Fruit fly (Drosophila melanogaster): ENCODE data around the gene CG13738.

The CG13738 gene

DNA sequence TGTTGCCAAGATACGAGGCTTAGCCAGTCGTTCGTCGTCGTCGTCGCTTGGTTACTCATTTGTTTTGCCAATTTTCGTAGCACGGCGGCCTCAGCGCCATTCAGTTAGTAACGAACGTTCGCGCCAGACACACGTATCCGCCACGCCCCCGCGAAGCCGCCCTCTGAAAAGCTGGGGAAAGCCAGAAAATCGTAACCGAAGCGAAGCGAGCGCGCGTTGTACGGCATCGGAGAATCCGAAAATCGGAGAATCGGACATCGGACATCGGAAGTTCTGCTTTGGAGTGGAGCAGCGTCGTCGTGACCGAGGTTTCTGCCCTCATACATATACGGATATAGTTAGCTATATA is 34.2 kb downstream of the CG13738 start, which contains the start of gene CG32137 (continued):
- TF ChIP-seq NC2β (GFP tag; optimal IDR thresholded peaks at IDR 0.05) (no peak), sob (GFP tag; IDR thresholded peaks at IDR 0.05) (0 out of 2 replicates have a peak, but pooled peaks have one; percentile 5), CG34224 (GFP tag; IDR thresholded peaks at IDR 0.05; ENCODE audit: partially characterized antibody) (peak; percentile 42; the same call in 1 of the 3 replicates), CG12391 (tag; optimal IDR thresholded peaks at IDR 0.05) (no peak), pan (optimal IDR thresholded peaks at IDR 0.05) (no peak), pan (GFP tag; optimal IDR thresholded peaks at IDR 0.05 in 1 of 2, IDR thresholded peaks at IDR 0.05 in 1 of 2) (no peak), CG32772 (GFP tag; IDR thresholded peaks at IDR 0.05) (no peak)

DNA sequence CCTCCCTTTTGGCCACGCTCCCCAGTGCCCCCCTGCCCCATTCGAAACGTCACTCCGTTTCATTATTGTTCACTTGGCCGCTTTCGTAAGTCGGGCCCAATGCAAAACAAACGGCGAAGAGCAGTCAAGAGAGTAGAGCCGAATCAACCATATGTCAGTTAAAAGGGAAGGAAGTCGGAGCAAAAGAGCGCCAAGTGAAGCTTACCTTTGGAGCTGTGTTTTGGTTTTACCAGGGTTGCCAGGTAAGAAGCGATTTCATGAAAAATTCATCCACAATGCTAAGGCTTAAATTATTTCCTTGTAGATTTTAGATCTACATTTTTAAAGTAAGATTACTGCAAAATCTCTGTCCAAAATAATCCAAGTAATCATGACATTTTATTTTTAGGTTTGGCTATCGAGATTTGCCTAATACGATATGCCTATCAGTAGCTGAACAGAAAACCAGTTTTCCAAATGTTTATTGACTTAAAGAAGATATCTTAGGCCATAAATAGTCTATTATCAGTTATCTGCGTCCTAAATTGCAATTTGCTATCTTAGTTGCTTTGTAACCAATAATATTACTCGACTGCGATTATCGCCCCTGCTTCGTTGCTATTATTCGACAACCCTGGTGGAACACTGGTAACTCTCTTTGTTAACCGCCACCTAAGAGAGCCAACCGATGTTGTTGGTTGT is 34.7 kb downstream of the CG13738 start:
- TF ChIP-seq esg (GFP tag; conservative IDR thresholded peaks at IDR 0.05) (peak; percentile 58), CG6683 (GFP tag; optimal IDR thresholded peaks at IDR 0.05) (peak; percentile 82), Fer1 (GFP tag; optimal IDR thresholded peaks at IDR 0.05) (peak; percentile 91), mirr (GFP tag; optimal IDR thresholded peaks at IDR 0.05) (peak; percentile 81), fd96Cb (tag; optimal IDR thresholded peaks at IDR 0.05) (peak; percentile 86), Poxn (GFP tag; IDR thresholded peaks at IDR 0.05) (no peak), cas (GFP tag; IDR thresholded peaks at IDR 0.05) (peak; percentile 12), CG4854 (GFP tag; optimal IDR thresholded peaks at IDR 0.05) (peak; percentile 80), CG34376 (GFP tag; optimal IDR thresholded peaks at IDR 0.05) (peak; percentile 93), repo (GFP tag; optimal IDR thresholded peaks at IDR 0.05) (peak; percentile 85), CG7839 (tag; optimal IDR thresholded peaks at IDR 0.05) (peak; percentile 93), CG17328 (GFP tag; IDR thresholded peaks at IDR 0.05) (0 out of 2 replicates have a peak, but pooled peaks have one; percentile 11), CG9437 (GFP tag; optimal IDR thresholded peaks at IDR 0.05) (peak; percentile 92), Mad (GFP tag; optimal IDR thresholded peaks at IDR 0.05) (peak; percentile 72), aop (GFP tag; IDR thresholded peaks at IDR 0.05) (no peak), CG2120 (GFP tag; optimal IDR thresholded peaks at IDR 0.05) (peak; percentile 93), ase (GFP tag; IDR thresholded peaks at IDR 0.05) (peak; percentile 63; the same call in 2 of the 3 replicates), CG4424 (GFP tag; optimal IDR thresholded peaks at IDR 0.05) (peak; percentile 92), Lhr (GFP tag; optimal IDR thresholded peaks at IDR 0.05) (peak; percentile 75), bowl (GFP tag; IDR thresholded peaks at IDR 0.05) (no peak), dati (GFP tag; IDR thresholded peaks at IDR 0.05) (peak; percentile 19; the same call in 1 of the 2 replicates), Chrac-16 (GFP tag; optimal IDR thresholded peaks at IDR 0.05) (peak; percentile 80), CG18476 (GFP tag; optimal IDR thresholded peaks at IDR 0.05) (peak; percentile 86), pb (GFP tag; optimal IDR thresholded peaks at IDR 0.05) (peak; percentile 85), CG34422 (GFP tag; IDR thresholded peaks at IDR 0.05) (peak; percentile 56; the same call in 1 of the 3 replicates), mam (GFP tag; optimal IDR thresholded peaks at IDR 0.05) (peak; percentile 89), Hr3 (GFP tag; optimal IDR thresholded peaks at IDR 0.05) (peak; percentile 87), al (GFP tag; IDR thresholded peaks at IDR 0.05) (peak; percentile 78), Trl (optimal IDR thresholded peaks at IDR 0.05) (peak; percentile 51 to 59), Trl (GFP tag; optimal IDR thresholded peaks at IDR 0.05) (peak; percentile 68), pnt (GFP tag; optimal IDR thresholded peaks at IDR 0.05) (peak; percentile 80), Nf-YC (tag; optimal IDR thresholded peaks at IDR 0.05) (peak; percentile 89), H2.0 (GFP tag; IDR thresholded peaks at IDR 0.05) (0 out of 2 replicates have a peak, but pooled peaks have one; percentile 42), CG13123 (GFP tag; optimal IDR thresholded peaks at IDR 0.05) (peak; percentile 73), CTCF (GFP tag; optimal IDR thresholded peaks at IDR 0.05) (peak; percentile 40), peb (GFP tag; IDR thresholded peaks at IDR 0.05) (peak; percentile 63), Dad (GFP tag; optimal IDR thresholded peaks at IDR 0.05) (peak; percentile 89), CG8089 (GFP tag; optimal IDR thresholded peaks at IDR 0.05) (peak; percentile 85), Mrtf (GFP tag; IDR thresholded peaks at IDR 0.05) (0 out of 3 replicates have a peak, but pooled peaks have one; percentile 60), z (GFP tag; IDR thresholded peaks at IDR 0.05) (no peak), dysf (GFP tag; IDR thresholded peaks at IDR 0.05) (peak; percentile 87), CG12104 (GFP tag; optimal IDR thresholded peaks at IDR 0.05) (peak; percentile 91), jigr1 (GFP tag; IDR thresholded peaks at IDR 0.05) (peak; percentile 38; the same call in 1 of the 3 replicates), Dref (GFP tag; IDR thresholded peaks at IDR 0.05) (no peak)

All from whole organism, embryonic.